Fruit fly (Drosophila melanogaster) whole organism, pupa: ENCODE data around the gene inaE.

Experiments
- CG12605 ChIP-seq: fragments of 200-800 bp; sonication (Bioruptor generic); IDR thresholded peaks from 2 replicates; pipeline ENCODE4 v1.3.6; 2022; ENCODE audit warnings: missing biosample characterization, missing genetic modification characterization
- CG13204 ChIP-seq: fragments of 200-800 bp; sonication (Bioruptor generic); optimal IDR thresholded peaks from 2 replicates; lab custom pipeline; 2018; ENCODE audit warnings: missing biosample characterization, mild to moderate bottlenecking, missing genetic modification characterization, moderate library complexity
- CG17806 ChIP-seq: fragments of 200-800 bp; sonication (Bioruptor generic); optimal IDR thresholded peaks from 2 replicates; lab custom pipeline; 2018; ENCODE audit warnings: missing biosample characterization, mild to moderate bottlenecking, missing genetic modification characterization, moderate library complexity
- CG32121 ChIP-seq: fragments of 200-800 bp; sonication (Bioruptor generic); IDR thresholded peaks from 2 replicates; pipeline ENCODE4 v1.3.6; 2022; ENCODE audit warnings: missing biosample characterization, missing genetic modification characterization
- CG34367 ChIP-seq: fragments of 200-800 bp; sonication (Bioruptor generic); optimal IDR thresholded peaks from 2 replicates; lab custom pipeline; 2018; ENCODE audit warnings: missing biosample characterization, mild to moderate bottlenecking, missing genetic modification characterization
- CG4496 ChIP-seq: fragments of 200-800 bp; sonication (Bioruptor generic); IDR thresholded peaks from 3 replicates; pipeline ENCODE4 v1.3.6; 2022; ENCODE audit warnings: missing biosample characterization, missing genetic modification characterization
- CG8159 ChIP-seq: fragments of 200-800 bp; sonication (Bioruptor generic); optimal IDR thresholded peaks from 3 replicates; lab custom pipeline; 2018; ENCODE audit warnings: missing biosample characterization, mild to moderate bottlenecking, missing genetic modification characterization, moderate library complexity
- CG9948 ChIP-seq: fragments of 200-800 bp; sonication (Bioruptor generic); optimal IDR thresholded peaks from 2 replicates; lab custom pipeline; 2018; ENCODE audit warnings: missing biosample characterization, mild to moderate bottlenecking, missing genetic modification characterization, moderate library complexity
- D1 ChIP-seq: fragments of 200-800 bp; sonication (Bioruptor generic); optimal IDR thresholded peaks from 2 replicates; lab custom pipeline; 2018; ENCODE audit warnings: missing biosample characterization, mild to moderate bottlenecking, missing genetic modification characterization, moderate library complexity
- EcR ChIP-seq: fragments of 200-800 bp; sonication (Bioruptor generic); optimal IDR thresholded peaks from 3 replicates; lab custom pipeline; 2019; ENCODE audit warnings: missing biosample characterization, missing genetic modification characterization, mild to moderate bottlenecking, moderate library complexity, missing genetic modification reagents
- Ets98B ChIP-seq: fragments of 200-800 bp; sonication (Bioruptor generic); IDR thresholded peaks from 2 replicates; pipeline ENCODE4 v1.3.6; 2022; ENCODE audit warnings: missing biosample characterization, missing genetic modification characterization
- Snoo ChIP-seq: fragments of 200-800 bp; sonication (Bioruptor generic); optimal IDR thresholded peaks from 3 replicates; lab custom pipeline; 2017; ENCODE audit warnings: missing biosample characterization, mild to moderate bottlenecking, missing genetic modification characterization, inconsistent platforms
- fd96Ca ChIP-seq: fragments of 200-800 bp; sonication (Bioruptor generic); IDR thresholded peaks from 3 replicates; pipeline ENCODE4 v1.3.6; 2022; ENCODE audit warnings: missing biosample characterization, missing genetic modification characterization
- rn ChIP-seq: fragments of 200-800 bp; sonication (Bioruptor generic); IDR thresholded peaks from 2 replicates; pipeline ENCODE4 v1.3.6; 2022; ENCODE audit warnings: missing biosample characterization, missing genetic modification characterization

- TF ChIP-seq CG13204 (GFP tag; lab: Kevin White, UChicago) (no peak), CG17806 (tag; lab: Kevin White, UChicago) (no peak), Ets98B (GFP tag; lab: Robert Waterston, UW) (no peak; the same call in 1 of the 2 replicates), CG9948 (no peak), CG8159 (peak; percentile 10), CG12605 (GFP tag; lab: Robert Waterston, UW) (no peak), CG4496 (GFP tag; lab: Robert Waterston, UW) (peak; percentile 49; the same call in 2 of the 3 replicates), CG34367 (no peak), D1 (tag; lab: Kevin White, UChicago) (no peak), CG32121 (no peak), EcR (GFP tag; lab: Kevin White, UChicago) (no peak), rn (GFP tag; lab: Robert Waterston, UW) (no peak), Snoo (tag; lab: Kevin White, UChicago) (no peak), fd96Ca (GFP tag; lab: Robert Waterston, UW) (no peak)
Measured at dm6 chrX:13845728-13846127, 62.2 kb downstream of the inaE start, which contains the start of gene AMPdeam.
